Fruit fly (Drosophila melanogaster) whole organism, embryonic: ENCODE measurements around the gene CG6931.

Source experiments
- Aef1 ChIP-seq: fragments of 200-800 bp; sonication (Bioruptor generic); IDR thresholded peaks from 3 replicates; pipeline ENCODE4 v1.3.6; 2022; ENCODE audit warnings: missing biosample characterization, missing genetic modification characterization
- CG10209 ChIP-seq: fragments of 200-800 bp; sonication (Bioruptor generic); optimal IDR thresholded peaks from 3 replicates; lab custom pipeline; 2017; ENCODE audit warnings: missing biosample characterization, mild to moderate bottlenecking, missing genetic modification characterization, missing genetic modification reagents
- CG10366 ChIP-seq: fragments of 200-800 bp; sonication (Bioruptor generic); IDR thresholded peaks from 2 replicates; pipeline ENCODE4 v1.3.6; 2022; ENCODE audit warnings: missing biosample characterization, missing genetic modification characterization
- CG10462 ChIP-seq: fragments of 200-800 bp; sonication (Bioruptor generic); optimal IDR thresholded peaks from 2 replicates; lab custom pipeline; 2016; ENCODE audit warnings: missing biosample characterization, missing genetic modification characterization
- CG12155 ChIP-seq: fragments of 200-800 bp; sonication (Bioruptor generic); optimal IDR thresholded peaks from 3 replicates; lab custom pipeline; 2016; ENCODE audit warnings: missing biosample characterization, missing genetic modification characterization
- CG12744 ChIP-seq: fragments of 200-800 bp; sonication (Bioruptor generic); optimal IDR thresholded peaks from 2 replicates; lab custom pipeline; 2016; ENCODE audit warnings: missing biosample characterization, missing genetic modification characterization
- CG15514 ChIP-seq: fragments of 200-800 bp; sonication (Bioruptor generic); optimal IDR thresholded peaks from 3 replicates; lab custom pipeline; 2017; ENCODE audit warnings: missing biosample characterization, missing genetic modification characterization, mild to moderate bottlenecking, moderate library complexity, missing genetic modification reagents
- CG1602 ChIP-seq: fragments of 200-800 bp; sonication (Bioruptor generic); optimal IDR thresholded peaks from 3 replicates; lab custom pipeline; 2016; ENCODE audit warnings: missing biosample characterization, missing genetic modification characterization
- CG18011 ChIP-seq: fragments of 200-800 bp; sonication (Bioruptor generic); optimal IDR thresholded peaks from 2 replicates; lab custom pipeline; 2017; ENCODE audit warnings: missing biosample characterization, missing genetic modification characterization, mild to moderate bottlenecking, moderate library complexity, missing genotype
- CG31365 ChIP-seq: fragments of 200-800 bp; sonication (Bioruptor generic); optimal IDR thresholded peaks from 2 replicates; lab custom pipeline; 2018; ENCODE audit warnings: missing biosample characterization, mild to moderate bottlenecking, missing genetic modification characterization
- CG34224 ChIP-seq: fragments of 200-800 bp; sonication (Bioruptor generic); IDR thresholded peaks from 3 replicates; pipeline ENCODE4 v1.3.6; 2022; ENCODE audit warnings: missing biosample characterization, missing genetic modification characterization; ENCODE audit not compliant: partially characterized antibody
- CG3847 ChIP-seq: fragments of 200-800 bp; sonication (Bioruptor generic); IDR thresholded peaks from 2 replicates; pipeline ENCODE4 v1.3.6; 2022; ENCODE audit warnings: missing biosample characterization, missing genetic modification characterization
- CG4617 ChIP-seq: fragments of 200-800 bp; sonication (Bioruptor generic); optimal IDR thresholded peaks from 3 replicates; lab custom pipeline; 2016; ENCODE audit warnings: missing biosample characterization, missing genetic modification characterization, borderline replicate concordance
- CG5245 ChIP-seq: fragments of 200-800 bp; sonication (Bioruptor generic); optimal IDR thresholded peaks from 3 replicates; lab custom pipeline; 2016; ENCODE audit warnings: missing biosample characterization, missing genetic modification characterization
- CG7271 ChIP-seq: fragments of 200-800 bp; sonication (Bioruptor generic); optimal IDR thresholded peaks from 2 replicates; lab custom pipeline; 2018; ENCODE audit warnings: missing biosample characterization, mild to moderate bottlenecking, missing genetic modification characterization, moderate library complexity
- CG7372 ChIP-seq: fragments of 200-800 bp; sonication (Bioruptor generic); IDR thresholded peaks from 2 replicates; pipeline ENCODE4 v1.3.6; 2022; ENCODE audit warnings: missing biosample characterization, missing genetic modification characterization
- CG9797 ChIP-seq: fragments of 200-800 bp; sonication (Bioruptor generic); optimal IDR thresholded peaks from 3 replicates; lab custom pipeline; 2018; ENCODE audit warnings: missing biosample characterization, mild to moderate bottlenecking, missing genetic modification characterization
- CG9817 ChIP-seq: fragments of 200-800 bp; sonication (Bioruptor generic); optimal IDR thresholded peaks from 2 replicates; lab custom pipeline; 2018; ENCODE audit warnings: missing biosample characterization, mild to moderate bottlenecking, missing genetic modification characterization, moderate library complexity
- Dp ChIP-seq: fragments of 200-800 bp; sonication (Bioruptor generic); optimal IDR thresholded peaks from 2 replicates; lab custom pipeline; 2018; ENCODE audit warnings: missing biosample characterization, mild to moderate bottlenecking, missing genetic modification characterization, moderate library complexity
- H2.0 ChIP-seq: fragments of 200-800 bp; sonication (Bioruptor generic); IDR thresholded peaks from 2 replicates; pipeline ENCODE4 v1.3.6; 2022; ENCODE audit warnings: missing biosample characterization, missing genetic modification characterization
- Jarid2 ChIP-seq: fragments of 200-800 bp; sonication (Bioruptor generic); optimal IDR thresholded peaks from 3 replicates; lab custom pipeline; 2017; ENCODE audit warnings: mild to moderate bottlenecking, missing biosample characterization, missing genetic modification reagents, missing genetic modification characterization
- Lhr ChIP-seq: fragments of 200-800 bp; sonication (Bioruptor generic); optimal IDR thresholded peaks from 3 replicates; lab custom pipeline; 2017; ENCODE audit warnings: mild to moderate bottlenecking, missing biosample characterization, missing genetic modification reagents, missing genetic modification characterization
- MESR4 ChIP-seq: fragments of 200-800 bp; sonication (Bioruptor generic); optimal IDR thresholded peaks from 2 replicates; lab custom pipeline; 2018; ENCODE audit warnings: missing biosample characterization, mild to moderate bottlenecking, missing genetic modification characterization, moderate library complexity
- Myb ChIP-seq: fragments of 200-800 bp; sonication (Bioruptor generic); optimal IDR thresholded peaks from 2 replicates; lab custom pipeline; 2016; ENCODE audit warnings: missing biosample characterization, missing genetic modification characterization
- Oli ChIP-seq: fragments of 200-800 bp; sonication (Bioruptor generic); optimal IDR thresholded peaks from 2 replicates; lab custom pipeline; 2018; ENCODE audit warnings: missing biosample characterization, mild to moderate bottlenecking, missing genetic modification characterization, moderate library complexity
- ac ChIP-seq: fragments of 200-800 bp; sonication (Bioruptor generic); optimal IDR thresholded peaks from 3 replicates; lab custom pipeline; 2017; ENCODE audit warnings: missing biosample characterization, mild to moderate bottlenecking, missing genetic modification characterization
- bbx ChIP-seq: fragments of 200-800 bp; sonication (Bioruptor generic); IDR thresholded peaks from 2 replicates; pipeline ENCODE4 v1.3.6; 2022; ENCODE audit warnings: missing biosample characterization, missing genetic modification characterization; ENCODE audit not compliant: partially characterized antibody
- caup ChIP-seq: fragments of 200-800 bp; sonication (Bioruptor generic); optimal IDR thresholded peaks from 3 replicates; lab custom pipeline; 2017; ENCODE audit warnings: missing biosample characterization, mild to moderate bottlenecking, missing genetic modification characterization, moderate library complexity; ENCODE audit not compliant: severe bottlenecking
- dpn ChIP-seq, 2 experiments: fragments of 200-800 bp; sonication (Bioruptor generic); optimal IDR thresholded peaks; 3 replicates each; lab custom pipeline; 2016; ENCODE audit warnings: missing biosample characterization in 2 of 2, missing genetic modification characterization in 2 of 2
- dysf ChIP-seq: fragments of 200-800 bp; sonication (Bioruptor generic); IDR thresholded peaks from 3 replicates; pipeline ENCODE4 v1.3.6; 2022; ENCODE audit warnings: missing biosample characterization, missing genetic modification characterization
- gfzf ChIP-seq: fragments of 200-800 bp; sonication (Bioruptor generic); optimal IDR thresholded peaks from 2 replicates; lab custom pipeline; 2016; ENCODE audit warnings: missing biosample characterization, mild to moderate bottlenecking, missing genetic modification characterization, moderate library complexity
- hb ChIP-seq: fragments of 200-800 bp; sonication (Bioruptor generic); IDR thresholded peaks from 3 replicates; pipeline ENCODE4 v1.3.6; 2022; ENCODE audit warnings: missing biosample characterization, missing genetic modification characterization; ENCODE audit not compliant: partially characterized antibody
- hbn ChIP-seq: fragments of 200-800 bp; sonication (Bioruptor generic); IDR thresholded peaks from 2 replicates; pipeline ENCODE4 v1.3.6; 2022; ENCODE audit warnings: missing biosample characterization, missing genetic modification characterization; ENCODE audit not compliant: partially characterized antibody
- lilli ChIP-seq: fragments of 200-800 bp; sonication (Bioruptor generic); optimal IDR thresholded peaks from 3 replicates; lab custom pipeline; 2016; ENCODE audit warnings: missing biosample characterization, missing genetic modification characterization
- lov ChIP-seq, 2 experiments: fragments of 200-800 bp in 1 of 2; fragments of >200 bp in 1 of 2; sonication (Bioruptor generic) in 1 of 2; IDR thresholded peaks in 1 of 2; optimal IDR thresholded peaks in 1 of 2; 2 replicates in 1 of 2; 3 replicates in 1 of 2; pipeline versions ENCODE4 v1.3.6 to Lab custom; 2017 to 2022; ENCODE audit warnings: missing biosample characterization in 1 of 2, missing genetic modification characterization in 1 of 2
- mam ChIP-seq: fragments of 200-800 bp; sonication (Bioruptor generic); optimal IDR thresholded peaks from 3 replicates; lab custom pipeline; 2016; ENCODE audit warnings: missing biosample characterization, missing genetic modification characterization
- mld ChIP-seq: fragments of 200-800 bp; sonication (Bioruptor generic); IDR thresholded peaks from 3 replicates; pipeline ENCODE4 v1.3.6; 2022; ENCODE audit warnings: missing biosample characterization, missing genetic modification characterization; ENCODE audit not compliant: partially characterized antibody
- odd ChIP-seq: fragments of 200-800 bp; sonication (Bioruptor generic); optimal IDR thresholded peaks from 2 replicates; lab custom pipeline; 2017; ENCODE audit warnings: missing biosample characterization, mild to moderate bottlenecking, missing genetic modification characterization
- peb ChIP-seq: fragments of 200-800 bp; sonication (Bioruptor generic); IDR thresholded peaks from 2 replicates; pipeline ENCODE4 v1.3.6; 2022; ENCODE audit warnings: missing biosample characterization, missing genetic modification characterization
- prd ChIP-seq, 3 experiments: fragments of >200 bp in 2 of 3; fragments of 200-800 bp in 1 of 3; sonication (Bioruptor generic) in 1 of 3; optimal IDR thresholded peaks in 2 of 3; IDR thresholded peaks in 1 of 3; 2 replicates in 2 of 3; 3 replicates in 1 of 3; pipeline versions ENCODE4 v1.3.6 to Lab custom; 2017 to 2022; ENCODE audit warnings: missing biosample characterization in 1 of 3, missing genetic modification characterization in 1 of 3
- slou ChIP-seq: fragments of 200-800 bp; sonication (Bioruptor generic); optimal IDR thresholded peaks from 3 replicates; lab custom pipeline; 2016; ENCODE audit warnings: missing biosample characterization, missing genetic modification characterization
- sna ChIP-seq: fragments of 200-800 bp; sonication (Bioruptor generic); IDR thresholded peaks from 2 replicates; pipeline ENCODE4 v1.3.6; 2022; ENCODE audit warnings: missing biosample characterization, missing genetic modification characterization; ENCODE audit not compliant: partially characterized antibody
- tin ChIP-seq: fragments of 200-800 bp; sonication (Bioruptor generic); optimal IDR thresholded peaks from 3 replicates; lab custom pipeline; 2016; ENCODE audit warnings: missing biosample characterization, missing genetic modification characterization
- trem ChIP-seq: fragments of 200-800 bp; optimal IDR thresholded peaks from 3 replicates; lab custom pipeline; 2019; ENCODE audit warnings: missing biosample characterization, mild to moderate bottlenecking, missing genetic modification characterization, moderate library complexity
- tup ChIP-seq: fragments of 200-800 bp; sonication (Bioruptor generic); optimal IDR thresholded peaks from 2 replicates; lab custom pipeline; 2016; ENCODE audit warnings: missing biosample characterization, mild to moderate bottlenecking, missing genetic modification characterization, moderate library complexity
- vnd ChIP-seq: fragments of 200-800 bp; sonication (Bioruptor generic); IDR thresholded peaks from 3 replicates; pipeline ENCODE4 v1.3.6; 2022; ENCODE audit warnings: missing biosample characterization, missing genetic modification characterization; ENCODE audit not compliant: partially characterized antibody
- vvl ChIP-seq: fragments of 200-800 bp; sonication (Bioruptor generic); IDR thresholded peaks from 2 replicates; pipeline ENCODE4 v1.3.6; 2022; ENCODE audit warnings: missing biosample characterization, missing genetic modification characterization
- zen ChIP-seq: fragments of 200-800 bp; sonication (Bioruptor generic); optimal IDR thresholded peaks from 3 replicates; lab custom pipeline; 2018; ENCODE audit warnings: missing biosample characterization, mild to moderate bottlenecking, missing genetic modification characterization, moderate library complexity

Gene CG6931

dm6 chr3L:11992960-11993359 is 2.4 kb downstream of the CG6931 start, which contains the start of gene viaf (continued):
- TF ChIP-seq mld (GFP tag; lab: Robert Waterston, UW) (peak; percentile 85; the same call in 1 of the 3 replicates), CG4617 (GFP tag; lab: Kevin White, UChicago) (peak; percentile 88), CG10462 (GFP tag; lab: Kevin White, UChicago) (peak; percentile 23), CG34224 (GFP tag; lab: Robert Waterston, UW) (peak; percentile 87), Jarid2 (peak; percentile 25), Dp (GFP tag; lab: Kevin White, UChicago) (peak; percentile 43), trem (peak; percentile 67), CG7372 (GFP tag; lab: Robert Waterston, UW) (peak; percentile 25; the same call in 1 of the 2 replicates), hbn (GFP tag; lab: Robert Waterston, UW) (peak; percentile 85), gfzf (GFP tag; lab: Kevin White, UChicago) (peak; percentile 8), Myb (GFP tag; lab: Kevin White, UChicago) (peak; percentile 17), CG12744 (GFP tag; lab: Kevin White, UChicago) (no peak), CG9797 (GFP tag; lab: Kevin White, UChicago) (no peak), H2.0 (GFP tag; lab: Robert Waterston, UW) (peak; percentile 42; the same call in 1 of the 2 replicates), peb (GFP tag; lab: Robert Waterston, UW) (no peak), dysf (GFP tag; lab: Robert Waterston, UW) (peak; percentile 57; the same call in 2 of the 3 replicates), CG10209 (peak; percentile 35), slou (GFP tag; lab: Kevin White, UChicago) (peak; percentile 27), vnd (GFP tag; lab: Robert Waterston, UW) (peak; percentile 95), Aef1 (peak; percentile 32; the same call in 1 of the 3 replicates), Oli (no peak), vvl (GFP tag; lab: Robert Waterston, UW) (peak; percentile 77), tup (GFP tag; lab: Kevin White, UChicago) (no peak), CG3847 (GFP tag; lab: Robert Waterston, UW) (0 out of 2 replicates have a peak, but pooled peaks have one; percentile 29), zen (tag; lab: Kevin White, UChicago) (peak; percentile 30), mam (peak; percentile 31), hb (GFP tag; lab: Robert Waterston, UW) (peak; percentile 87), caup (GFP tag; lab: Kevin White, UChicago) (no peak), Lhr (GFP tag; lab: Kevin White, UChicago) (no peak), bbx (peak; percentile 96), CG7271 (tag; lab: Kevin White, UChicago) (peak; percentile 14), MESR4 (GFP tag; lab: Kevin White, UChicago) (peak; percentile 76), lov (optimal IDR thresholded peaks at IDR 0.05; lab: Kevin White, UChicago) (no peak), lov (GFP tag; IDR thresholded peaks at IDR 0.05; lab: Robert Waterston, UW) (no peak), tin (GFP tag; lab: Kevin White, UChicago) (peak; percentile 56), CG18011 (no peak), CG9817 (tag; lab: Kevin White, UChicago) (peak; percentile 16), odd (GFP tag; lab: Kevin White, UChicago) (no peak), sna (GFP tag; lab: Robert Waterston, UW) (peak; percentile 94), CG31365 (tag; lab: Kevin White, UChicago) (no peak), CG15514 (GFP tag; lab: Kevin White, UChicago) (peak; percentile 83), prd (optimal IDR thresholded peaks at IDR 0.05; lab: Kevin White, UChicago) (no peak), prd (GFP tag; IDR thresholded peaks at IDR 0.05; lab: Robert Waterston, UW) (peak; percentile 53), ac (GFP tag; lab: Kevin White, UChicago) (no peak), CG12155 (GFP tag; lab: Kevin White, UChicago) (peak; percentile 37), dpn (GFP tag; optimal IDR thresholded peaks at IDR 0.05; lab: Kevin White, UChicago) (peak in 1 of 2 experiments; percentile 61), CG1602 (GFP tag; lab: Kevin White, UChicago) (peak; percentile 63), CG10366 (GFP tag; lab: Robert Waterston, UW) (peak; percentile 55), CG5245 (peak; percentile 24), lilli (GFP tag; lab: Kevin White, UChicago) (peak; percentile 61)
